Worm (Caenorhabditis elegans) whole organism, young adult: ENCODE data around the gene F53G2.13.

Source experiments
- B0336.3 ChIP-seq: fragments of 200-800 bp; sonication (Bioruptor generic); IDR thresholded peaks from 2 replicates; pipeline ENCODE4 v1.3.6; 2022; ENCODE audit warnings: missing genetic modification characterization, missing compliant biosample characterization
- C17E4.6 ChIP-seq: fragments of 200-800 bp; sonication (Bioruptor generic); IDR thresholded peaks from 2 replicates; pipeline ENCODE4 v1.3.6; 2022; ENCODE audit warnings: missing genetic modification reagents, missing genetic modification characterization, missing compliant biosample characterization
- F39B2.1 ChIP-seq: fragments of 200-800 bp; sonication (Bioruptor generic); IDR thresholded peaks from 2 replicates; pipeline ENCODE4 v1.3.6; 2022; ENCODE audit warnings: missing genetic modification reagents, missing genetic modification characterization, missing compliant biosample characterization
- K12H6.12 ChIP-seq: fragments of 200-800 bp; sonication (Bioruptor generic); optimal IDR thresholded peaks from 2 replicates; lab custom pipeline; 2018; ENCODE audit warnings: mild to moderate bottlenecking, missing genetic modification characterization, missing compliant biosample characterization
- aptf-2 ChIP-seq: fragments of 200-800 bp; sonication (Bioruptor generic); conservative IDR thresholded peaks from 2 replicates; pipeline ENCODE4 v1.3.6; 2022; ENCODE audit warnings: missing genetic modification reagents, missing genetic modification characterization, missing compliant biosample characterization
- attf-3 ChIP-seq: fragments of 200-800 bp; sonication (Bioruptor generic); conservative IDR thresholded peaks from 2 replicates; pipeline ENCODE4 v1.3.6; 2022; ENCODE audit warnings: missing genetic modification reagents, missing genetic modification characterization, missing compliant biosample characterization
- attf-5 ChIP-seq: fragments of 200-800 bp; sonication (Bioruptor generic); optimal IDR thresholded peaks from 2 replicates; lab custom pipeline; 2018; ENCODE audit warnings: mild to moderate bottlenecking, missing genetic modification characterization, missing compliant biosample characterization
- cebp-1 ChIP-seq, 2 experiments: fragments of 200-800 bp in 1 of 2; sonication (Bioruptor generic) in 1 of 2; sonication (generic microtip) in 1 of 2; IDR thresholded peaks in 1 of 2; optimal IDR thresholded peaks in 1 of 2; 2 replicates each; pipeline versions ENCODE4 v1.3.6 to Lab custom; 2017 to 2022; ENCODE audit warnings: missing compliant biosample characterization in 2 of 2, missing genetic modification characterization in 2 of 2, mild to moderate bottlenecking in 1 of 2, missing genetic modification reagents in 1 of 2, moderate library complexity in 1 of 2
- ceh-58 ChIP-seq: fragments of 200-800 bp; sonication (Bioruptor generic); IDR thresholded peaks from 2 replicates; pipeline ENCODE4 v1.3.6; 2022; ENCODE audit warnings: missing genetic modification characterization, missing compliant biosample characterization
- dox-1 ChIP-seq: fragments of 200-800 bp; sonication (Bioruptor generic); IDR thresholded peaks from 2 replicates; pipeline ENCODE4 v1.3.6; 2022; ENCODE audit warnings: missing genetic modification reagents, missing genetic modification characterization, missing compliant biosample characterization
- egl-18 ChIP-seq: fragments of 200-800 bp; sonication (Bioruptor generic); IDR thresholded peaks from 2 replicates; pipeline ENCODE4 v1.3.6; 2022; ENCODE audit warnings: missing genetic modification reagents, missing genetic modification characterization, missing compliant biosample characterization
- egrh-3 ChIP-seq: fragments of 200-800 bp; sonication (Bioruptor generic); IDR thresholded peaks from 2 replicates; pipeline ENCODE4 v1.3.6; 2022; ENCODE audit warnings: missing genetic modification reagents, missing genetic modification characterization, missing compliant biosample characterization
- ets-4 ChIP-seq: fragments of 200-800 bp; sonication (Bioruptor generic); optimal IDR thresholded peaks from 2 replicates; lab custom pipeline; 2018; ENCODE audit warnings: mild to moderate bottlenecking, missing genetic modification characterization, missing compliant biosample characterization
- fkh-3 ChIP-seq: sonication (generic microtip); optimal IDR thresholded peaks from 2 replicates; lab custom pipeline; 2016; ENCODE audit warnings: mild to moderate bottlenecking, missing genetic modification characterization, missing compliant biosample characterization
- him-1 ChIP-seq: sonication (generic microtip); optimal IDR thresholded peaks from 2 replicates; lab custom pipeline; 2016; ENCODE audit warnings: missing genotype, missing genetic modification reagents, missing genetic modification characterization, missing compliant biosample characterization
- hmg-1.2 ChIP-seq: fragments of 200-800 bp; sonication (Bioruptor generic); IDR thresholded peaks from 2 replicates; pipeline ENCODE4 v1.3.6; 2022; ENCODE audit warnings: missing genetic modification reagents, missing genetic modification characterization, missing compliant biosample characterization
- hrde-1 ChIP-seq: sonication (generic microtip); optimal IDR thresholded peaks from 2 replicates; lab custom pipeline; 2016; ENCODE audit warnings: missing genetic modification characterization, mild to moderate bottlenecking, missing compliant biosample characterization, moderate library complexity, missing genotype, missing genetic modification reagents, borderline replicate concordance
- hsf-1 ChIP-seq: fragments of 200-800 bp; sonication (Bioruptor generic); IDR thresholded peaks from 2 replicates; pipeline ENCODE4 v1.3.6; 2022; ENCODE audit warnings: missing genetic modification reagents, missing genetic modification characterization, missing compliant biosample characterization
- let-607 ChIP-seq, 2 experiments: fragments of 200-800 bp in 1 of 2; sonication (Bioruptor generic) in 1 of 2; sonication (generic microtip) in 1 of 2; optimal IDR thresholded peaks; 2 replicates each; lab custom pipeline; 2016 to 2018; ENCODE audit warnings: mild to moderate bottlenecking in 2 of 2, missing compliant biosample characterization in 2 of 2, missing genetic modification characterization in 2 of 2, moderate library complexity in 2 of 2, missing genotype in 1 of 2
- lin-40 ChIP-seq: sonication (generic microtip); optimal IDR thresholded peaks from 2 replicates; lab custom pipeline; 2016; ENCODE audit warnings: missing genetic modification characterization, mild to moderate bottlenecking, missing compliant biosample characterization, missing genotype, missing genetic modification reagents
- lin-54 ChIP-seq: fragments of 200-800 bp; sonication (Bioruptor generic); optimal IDR thresholded peaks from 2 replicates; lab custom pipeline; 2018; ENCODE audit warnings: mild to moderate bottlenecking, missing genetic modification characterization, missing compliant biosample characterization
- lsl-1 ChIP-seq: fragments of 200-800 bp; sonication (Bioruptor generic); optimal IDR thresholded peaks from 2 replicates; lab custom pipeline; 2018; ENCODE audit warnings: mild to moderate bottlenecking, missing genetic modification characterization, moderate library complexity, missing compliant biosample characterization
- madf-10 ChIP-seq: sonication (generic microtip); optimal IDR thresholded peaks from 2 replicates; lab custom pipeline; 2016; ENCODE audit warnings: mild to moderate bottlenecking, missing genetic modification characterization, missing compliant biosample characterization
- madf-6 ChIP-seq: fragments of 200-800 bp; sonication (Bioruptor generic); IDR thresholded peaks from 2 replicates; pipeline ENCODE4 v1.3.6; 2022; ENCODE audit warnings: missing genetic modification reagents, missing genetic modification characterization, missing compliant biosample characterization
- mcd-1 ChIP-seq: fragments of 200-800 bp; sonication (Bioruptor generic); IDR thresholded peaks from 2 replicates; pipeline ENCODE4 v1.3.6; 2022; ENCODE audit warnings: missing genetic modification reagents, missing genetic modification characterization, missing compliant biosample characterization
- mes-4 ChIP-seq: sonication (generic microtip); optimal IDR thresholded peaks from 2 replicates; lab custom pipeline; 2016; ENCODE audit warnings: missing genotype, missing genetic modification characterization, missing compliant biosample characterization
- nfya-2 ChIP-seq: fragments of 200-800 bp; sonication (Bioruptor generic); IDR thresholded peaks from 2 replicates; pipeline ENCODE4 v1.3.6; 2022; ENCODE audit warnings: missing genetic modification reagents, missing genetic modification characterization, missing compliant biosample characterization
- nhr-80 ChIP-seq: sonication (generic microtip); optimal IDR thresholded peaks from 2 replicates; lab custom pipeline; 2016; ENCODE audit warnings: missing genetic modification characterization, missing compliant biosample characterization
- nhr-90 ChIP-seq: sonication (generic microtip); optimal IDR thresholded peaks from 2 replicates; lab custom pipeline; 2016; ENCODE audit warnings: missing genotype, mild to moderate bottlenecking, missing genetic modification characterization, missing compliant biosample characterization
- repo-1 ChIP-seq: sonication (generic microtip); optimal IDR thresholded peaks from 2 replicates; lab custom pipeline; 2017; ENCODE audit warnings: mild to moderate bottlenecking, missing genetic modification characterization, missing compliant biosample characterization
- snpc-4 ChIP-seq, 5 experiments: fragments of 150-350 bp in 1 of 5; sonication (generic microtip) in 4 of 5; optimal IDR thresholded peaks; 2 replicates each; lab custom pipeline; 2014 to 2018; ENCODE audit warnings: missing genetic modification characterization in 5 of 5, missing biosample characterization in 3 of 5, antibody characterized with exemption in 2 of 5, mild to moderate bottlenecking in 2 of 5, missing compliant biosample characterization in 2 of 5, missing genotype in 2 of 5, moderate library complexity in 2 of 5, missing genetic modification reagents in 1 of 5
- tbp1 ChIP-seq: fragments of 200-800 bp; sonication (Bioruptor generic); optimal IDR thresholded peaks from 2 replicates; lab custom pipeline; 2018; ENCODE audit warnings: mild to moderate bottlenecking, missing genetic modification characterization, missing compliant biosample characterization
- tbx-9 ChIP-seq: sonication (generic microtip); optimal IDR thresholded peaks from 2 replicates; lab custom pipeline; 2016; ENCODE audit warnings: borderline replicate concordance, missing genetic modification characterization, inconsistent platforms, missing compliant biosample characterization
- unc-62 ChIP-seq: fragments of 150-350 bp; optimal IDR thresholded peaks from 2 replicates; lab custom pipeline; 2014; ENCODE audit warnings: missing biosample characterization, missing genetic modification reagents, missing genetic modification characterization
- zfh-2 ChIP-seq: fragments of 200-800 bp; sonication (Bioruptor generic); conservative IDR thresholded peaks from 2 replicates; pipeline ENCODE4 v1.3.6; 2022; ENCODE audit warnings: missing genetic modification reagents, missing genetic modification characterization, missing compliant biosample characterization
- ztf-18 ChIP-seq: sonication (generic microtip); optimal IDR thresholded peaks from 2 replicates; lab custom pipeline; 2016; ENCODE audit warnings: missing genotype, mild to moderate bottlenecking, missing genetic modification characterization, missing compliant biosample characterization
- ztf-25 ChIP-seq: fragments of 200-800 bp; sonication (Bioruptor generic); IDR thresholded peaks from 2 replicates; pipeline ENCODE4 v1.3.6; 2022; ENCODE audit warnings: missing genetic modification reagents, missing genetic modification characterization, missing compliant biosample characterization

F53G2.13 gene

ce11 chrII:2454822-2455221, 28.8 kb upstream of the F53G2.13 start:
- peak; percentile 32 for TF ChIP-seq attf-5 (GFP tag; lab: Kevin White, UChicago)
- TF ChIP-seq lin-54 (GFP tag; lab: Kevin White, UChicago), result peak; percentile 35
- TF ChIP-seq dox-1, result peak; percentile 57; the same call in 1 of the 2 replicates
- TF ChIP-seq B0336.3, result no peak
- TF ChIP-seq tbp1, result peak; percentile 33
- peak; percentile 23 for TF ChIP-seq unc-62 (GFP tag; lab: Kevin White, UChicago)
- no peak for TF ChIP-seq nfya-2
- no peak for TF ChIP-seq C17E4.6 (GFP tag; lab: Robert Waterston, UW)
- peak; percentile 76 for TF ChIP-seq hmg-1.2 (GFP tag; lab: Robert Waterston, UW)
- no peak for TF ChIP-seq hsf-1 (GFP tag; lab: Robert Waterston, UW)
- TF ChIP-seq ztf-25 (GFP tag; lab: Robert Waterston, UW), result no peak
- peak; percentile 32 for TF ChIP-seq ets-4 (GFP tag; lab: Kevin White, UChicago)
- peak; percentile 85 for TF ChIP-seq zfh-2 (GFP tag; lab: Robert Waterston, UW)
- TF ChIP-seq cebp-1 (GFP tag; IDR thresholded peaks at IDR 0.05; lab: Robert Waterston, UW), result peak; percentile 78
- TF ChIP-seq cebp-1 (tag; optimal IDR thresholded peaks at IDR 0.05; lab: Kevin White, UChicago), result peak; percentile 88
- TF ChIP-seq tbx-9 (tag; lab: Kevin White, UChicago), result no peak
- TF ChIP-seq nhr-90, result peak; percentile 10
- TF ChIP-seq nhr-80, result peak; percentile 88
- TF ChIP-seq mes-4 (tag; lab: Kevin White, UChicago), result no peak
- peak in 1 of 2 experiments; percentile 48 for TF ChIP-seq let-607 (tag; optimal IDR thresholded peaks at IDR 0.05; lab: Kevin White, UChicago)
- no peak for TF ChIP-seq ztf-18 (tag; lab: Kevin White, UChicago)
- TF ChIP-seq lin-40 (tag; lab: Kevin White, UChicago), result peak; percentile 13
- TF ChIP-seq snpc-4 (GFP tag; optimal IDR thresholded peaks at IDR 0.05; lab: Kevin White, UChicago), result no peak
- TF ChIP-seq snpc-4 (tag; optimal IDR thresholded peaks at IDR 0.05; lab: Kevin White, UChicago), result peak in 1 of 4 experiments; percentile 46
- peak; percentile 1 for TF ChIP-seq madf-10
- TF ChIP-seq hrde-1 (tag; lab: Kevin White, UChicago), result no peak
- TF ChIP-seq madf-6, result no peak
- TF ChIP-seq him-1 (tag; lab: Kevin White, UChicago), result no peak

DNA sequence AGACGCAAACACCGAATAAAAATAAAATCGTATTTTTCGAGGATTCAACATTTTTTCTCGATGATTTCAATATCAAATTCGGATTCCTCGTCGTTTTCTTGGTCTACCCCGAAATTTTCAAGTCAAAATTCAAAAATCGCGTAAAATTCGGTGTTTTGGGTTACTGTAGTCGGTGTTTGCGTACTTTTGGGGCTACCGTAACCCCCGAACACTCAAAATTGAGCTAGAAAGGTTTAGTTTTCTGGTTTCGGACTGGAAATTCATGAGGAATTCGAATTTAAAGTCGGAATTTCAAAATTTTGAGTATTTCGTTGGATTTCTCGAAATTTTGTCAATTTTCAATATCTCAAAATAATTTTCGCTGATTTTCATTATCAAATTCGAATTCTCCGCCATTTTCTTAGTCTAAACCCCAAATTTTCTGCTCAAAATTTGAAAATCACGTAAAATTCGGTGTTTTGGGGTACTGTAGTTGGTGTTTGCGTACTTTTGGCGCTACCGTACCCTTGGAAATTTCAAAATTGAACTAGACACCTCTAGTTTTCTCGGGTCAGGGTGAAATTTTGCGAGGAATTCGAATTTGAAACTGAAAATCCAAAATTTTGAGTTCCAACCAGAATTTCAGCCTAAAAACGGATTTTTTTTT, 27.6 kb upstream of the F53G2.13 start:
- TF ChIP-seq K12H6.12 (tag; lab: Kevin White, UChicago) (no peak), lsl-1 (GFP tag; lab: Kevin White, UChicago) (peak; percentile 1)

ce11 chrII:2456973-2457372, 26.6 kb upstream of the F53G2.13 start:
- TF ChIP-seq fkh-3 (tag; lab: Kevin White, UChicago) (no peak), egrh-3 (GFP tag; lab: Robert Waterston, UW) (peak; percentile 71), zfh-2 (GFP tag; lab: Robert Waterston, UW) (peak; percentile 86), mcd-1 (no peak)

DNA sequence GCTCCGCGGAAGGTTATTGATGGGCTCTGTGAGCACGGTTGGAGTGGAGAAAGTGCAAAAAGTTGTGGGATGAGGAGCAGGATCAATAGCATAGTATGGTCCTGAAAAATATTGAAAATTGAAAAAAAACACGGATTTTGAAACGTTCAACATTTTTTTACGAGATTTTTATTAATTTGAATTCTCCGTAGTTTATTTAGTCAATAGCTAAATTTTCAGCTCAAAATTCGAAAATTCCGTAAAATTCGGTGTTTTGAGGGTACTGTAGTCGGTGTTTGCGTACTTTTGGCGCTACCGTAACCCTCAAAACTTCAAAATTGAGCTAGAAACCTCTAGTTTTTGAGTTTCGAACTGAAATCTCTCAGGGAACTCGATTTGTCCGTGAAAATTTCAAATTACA, 24.7 kb upstream of the F53G2.13 start, which contains the start of gene pqn-42:
Gene pqn-42, minus strand, starts transcription at position 101 of the 400 bp plus-strand sequence.
- no peak for TF ChIP-seq aptf-2 (GFP tag; lab: Robert Waterston, UW)
- TF ChIP-seq attf-3 (GFP tag; lab: Robert Waterston, UW), result no peak
- no peak for TF ChIP-seq him-1 (tag; lab: Kevin White, UChicago)
- TF ChIP-seq repo-1 (tag; lab: Kevin White, UChicago), result no peak
- no peak for TF ChIP-seq egl-18 (GFP tag; lab: Robert Waterston, UW)
- no peak for TF ChIP-seq ceh-58 (GFP tag; lab: Robert Waterston, UW)
- no peak for TF ChIP-seq F39B2.1
